Fruit fly (Drosophila melanogaster): Measurements from ENCODE around the gene AlkB.
A peak's percentile ranks its signal among the peaks of the same experiment; 100 is the strongest.

The AlkB gene

dm6 chrX:15817823-15818222 lies 41.5 kb downstream of the AlkB start:
- TF ChIP-seq Snoo (tag; optimal IDR thresholded peaks at IDR 0.05) (no peak), CG14655 (GFP tag; optimal IDR thresholded peaks at IDR 0.05) (no peak), EcR (GFP tag; optimal IDR thresholded peaks at IDR 0.05) (no peak), CG17806 (tag; optimal IDR thresholded peaks at IDR 0.05) (no peak), CG9948 (tag; optimal IDR thresholded peaks at IDR 0.05) (no peak), CG8159 (tag; optimal IDR thresholded peaks at IDR 0.05) (no peak), fd96Ca (GFP tag; IDR thresholded peaks at IDR 0.05) (no peak), CG34367 (tag; optimal IDR thresholded peaks at IDR 0.05) (no peak), Pif1A (GFP tag; optimal IDR thresholded peaks at IDR 0.05) (no peak), rn (GFP tag; IDR thresholded peaks at IDR 0.05) (no peak), CG15710 (tag; optimal IDR thresholded peaks at IDR 0.05) (no peak), CG10348 (GFP tag; IDR thresholded peaks at IDR 0.05) (no peak), CG4496 (GFP tag; IDR thresholded peaks at IDR 0.05) (no peak), D1 (tag; optimal IDR thresholded peaks at IDR 0.05) (no peak), CG13204 (GFP tag; optimal IDR thresholded peaks at IDR 0.05) (no peak), Ets98B (GFP tag; IDR thresholded peaks at IDR 0.05) (no peak; the same call in 1 of the 2 replicates), gl (tag; optimal IDR thresholded peaks at IDR 0.05) (no peak)

dm6 chrX:15816905-15817304 lies 42.4 kb downstream of the AlkB start:
- no peak for TF ChIP-seq gl (tag; optimal IDR thresholded peaks at IDR 0.05)
- no peak for TF ChIP-seq D1 (tag; optimal IDR thresholded peaks at IDR 0.05)
- no peak for TF ChIP-seq CG8301 (tag; optimal IDR thresholded peaks at IDR 0.05)
- TF ChIP-seq CG14655 (GFP tag; optimal IDR thresholded peaks at IDR 0.05), result no peak
- no peak for TF ChIP-seq rn (GFP tag; IDR thresholded peaks at IDR 0.05)
- TF ChIP-seq Pif1B (GFP tag; optimal IDR thresholded peaks at IDR 0.05), result no peak
- no peak for TF ChIP-seq CG8159 (tag; optimal IDR thresholded peaks at IDR 0.05)
- no peak for TF ChIP-seq Snoo (tag; optimal IDR thresholded peaks at IDR 0.05)
- no peak for TF ChIP-seq CG32121 (GFP tag; IDR thresholded peaks at IDR 0.05)
- TF ChIP-seq CG12605 (GFP tag; IDR thresholded peaks at IDR 0.05), result no peak
- TF ChIP-seq Pif1A (GFP tag; optimal IDR thresholded peaks at IDR 0.05), result no peak
- TF ChIP-seq CG17806 (tag; optimal IDR thresholded peaks at IDR 0.05), result no peak
- no peak for TF ChIP-seq EcR (GFP tag; optimal IDR thresholded peaks at IDR 0.05)
- TF ChIP-seq Ets98B (GFP tag; IDR thresholded peaks at IDR 0.05), result no peak
- TF ChIP-seq fd96Ca (GFP tag; IDR thresholded peaks at IDR 0.05), result no peak
- no peak for TF ChIP-seq CG4496 (GFP tag; IDR thresholded peaks at IDR 0.05)
- no peak for TF ChIP-seq CG34367 (tag; optimal IDR thresholded peaks at IDR 0.05)
- TF ChIP-seq CG15710 (tag; optimal IDR thresholded peaks at IDR 0.05), result no peak

- no peak for TF ChIP-seq CG32121 (GFP tag; IDR thresholded peaks at IDR 0.05)
- no peak for TF ChIP-seq CG8301 (tag; optimal IDR thresholded peaks at IDR 0.05)
- TF ChIP-seq CG15710 (tag; optimal IDR thresholded peaks at IDR 0.05), result no peak
- no peak for TF ChIP-seq Snoo (tag; optimal IDR thresholded peaks at IDR 0.05)
- TF ChIP-seq CG34367 (tag; optimal IDR thresholded peaks at IDR 0.05), result no peak
- TF ChIP-seq CG10348 (GFP tag; IDR thresholded peaks at IDR 0.05), result no peak
- no peak for TF ChIP-seq Ets98B (GFP tag; IDR thresholded peaks at IDR 0.05)
- no peak for TF ChIP-seq gl (tag; optimal IDR thresholded peaks at IDR 0.05)
- TF ChIP-seq CG14655 (GFP tag; optimal IDR thresholded peaks at IDR 0.05), result no peak
- TF ChIP-seq D1 (tag; optimal IDR thresholded peaks at IDR 0.05), result no peak
- TF ChIP-seq CG17806 (tag; optimal IDR thresholded peaks at IDR 0.05), result no peak
Observed at dm6 chrX:15816127-15816526, 43.2 kb downstream of the AlkB start.

DNA sequence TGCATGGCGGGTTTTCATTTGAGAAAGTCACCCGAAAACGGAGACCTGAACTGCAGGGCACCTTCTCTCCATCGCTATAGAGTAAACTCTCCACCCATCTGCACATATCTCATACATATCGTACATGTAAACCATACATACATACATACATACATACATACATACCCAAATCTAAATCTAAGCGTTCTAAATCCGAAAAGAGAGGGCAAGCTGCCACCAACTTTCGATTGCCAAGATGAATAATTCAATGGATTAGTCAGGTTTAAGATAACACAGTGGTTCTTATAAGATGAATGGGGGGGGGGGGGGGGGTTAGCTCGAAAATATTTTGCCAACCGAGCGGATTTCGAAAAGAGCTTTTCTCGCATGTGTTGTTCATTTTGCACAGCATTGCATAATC lies 44.8 kb downstream of the AlkB start:
- TF ChIP-seq CG12605 (GFP tag; IDR thresholded peaks at IDR 0.05), result no peak
- no peak for TF ChIP-seq Pif1B (GFP tag; optimal IDR thresholded peaks at IDR 0.05)
- no peak for TF ChIP-seq CG8159 (tag; optimal IDR thresholded peaks at IDR 0.05)
- TF ChIP-seq Pif1A (GFP tag; optimal IDR thresholded peaks at IDR 0.05), result no peak
- no peak for TF ChIP-seq D1 (tag; optimal IDR thresholded peaks at IDR 0.05)
- no peak for TF ChIP-seq CG15710 (tag; optimal IDR thresholded peaks at IDR 0.05)
- TF ChIP-seq CG8301 (tag; optimal IDR thresholded peaks at IDR 0.05), result no peak
- TF ChIP-seq Ets98B (GFP tag; IDR thresholded peaks at IDR 0.05), result no peak
- no peak for TF ChIP-seq fd96Ca (GFP tag; IDR thresholded peaks at IDR 0.05)
- TF ChIP-seq rn (GFP tag; IDR thresholded peaks at IDR 0.05), result no peak
- no peak for TF ChIP-seq CG13204 (GFP tag; optimal IDR thresholded peaks at IDR 0.05)
- no peak for TF ChIP-seq Snoo (tag; optimal IDR thresholded peaks at IDR 0.05)
- TF ChIP-seq CG9948 (tag; optimal IDR thresholded peaks at IDR 0.05), result no peak
- no peak for TF ChIP-seq gl (tag; optimal IDR thresholded peaks at IDR 0.05)
- no peak for TF ChIP-seq CG4496 (GFP tag; IDR thresholded peaks at IDR 0.05)
- TF ChIP-seq CG17806 (tag; optimal IDR thresholded peaks at IDR 0.05), result no peak
- no peak for TF ChIP-seq CG32121 (GFP tag; IDR thresholded peaks at IDR 0.05)
- no peak for TF ChIP-seq CG10348 (GFP tag; IDR thresholded peaks at IDR 0.05)
- no peak for TF ChIP-seq CG34367 (tag; optimal IDR thresholded peaks at IDR 0.05)
- TF ChIP-seq EcR (GFP tag; optimal IDR thresholded peaks at IDR 0.05), result no peak

DNA sequence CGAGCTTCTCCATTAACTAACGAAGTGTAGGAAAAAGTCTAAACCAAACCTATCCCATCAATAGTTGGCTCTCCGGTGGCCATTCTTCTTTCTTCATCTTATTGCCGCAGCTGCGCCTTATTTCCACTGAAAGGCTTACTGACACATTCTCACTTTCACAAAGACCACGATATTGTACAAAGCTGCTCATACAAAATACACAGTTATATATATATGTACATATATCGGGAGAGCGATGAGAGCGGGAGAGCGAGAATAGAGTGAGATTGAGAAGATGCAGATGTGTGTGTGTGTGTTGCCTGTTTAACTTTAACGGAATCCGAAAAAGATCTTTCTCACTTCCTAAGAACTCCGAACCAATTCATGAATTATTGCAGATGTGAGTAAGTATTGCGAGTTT lies 46.1 kb downstream of the AlkB start:
- no peak for TF ChIP-seq CG32121 (GFP tag; IDR thresholded peaks at IDR 0.05)
- no peak for TF ChIP-seq rn (GFP tag; IDR thresholded peaks at IDR 0.05)
- TF ChIP-seq CG17806 (tag; optimal IDR thresholded peaks at IDR 0.05), result no peak
- TF ChIP-seq CG12605 (GFP tag; IDR thresholded peaks at IDR 0.05), result no peak
- TF ChIP-seq CG34367 (tag; optimal IDR thresholded peaks at IDR 0.05), result no peak
- no peak for TF ChIP-seq gl (tag; optimal IDR thresholded peaks at IDR 0.05)
- TF ChIP-seq CG10348 (GFP tag; IDR thresholded peaks at IDR 0.05), result no peak
- no peak for TF ChIP-seq CG15710 (tag; optimal IDR thresholded peaks at IDR 0.05)
- TF ChIP-seq Pif1B (GFP tag; optimal IDR thresholded peaks at IDR 0.05), result no peak
- no peak for TF ChIP-seq Ets98B (GFP tag; IDR thresholded peaks at IDR 0.05)
- TF ChIP-seq CG8301 (tag; optimal IDR thresholded peaks at IDR 0.05), result no peak
- TF ChIP-seq Pif1A (GFP tag; optimal IDR thresholded peaks at IDR 0.05), result no peak
- TF ChIP-seq fd96Ca (GFP tag; IDR thresholded peaks at IDR 0.05), result no peak

DNA sequence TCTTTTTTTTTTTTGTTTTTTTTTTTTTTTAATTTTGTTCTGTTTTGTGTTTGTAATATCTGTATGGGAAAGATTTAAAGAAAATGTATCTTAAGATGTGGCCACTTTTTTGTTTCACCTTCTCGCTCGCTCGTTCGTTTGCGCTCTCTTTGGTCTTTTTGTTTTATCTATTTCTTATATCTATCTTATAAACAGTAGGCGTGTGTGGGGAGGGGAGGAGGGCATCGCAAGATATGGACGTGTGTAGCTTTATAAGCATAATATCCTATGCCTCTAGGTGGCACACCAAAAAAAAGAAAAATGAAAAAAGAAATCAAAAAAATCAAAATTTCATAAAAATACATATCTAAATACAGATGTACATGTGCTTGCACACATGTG lies 46.7 kb downstream of the AlkB start:
- no peak for TF ChIP-seq CG32121 (GFP tag; IDR thresholded peaks at IDR 0.05)
- TF ChIP-seq Snoo (tag; optimal IDR thresholded peaks at IDR 0.05), result no peak
- TF ChIP-seq CG4496 (GFP tag; IDR thresholded peaks at IDR 0.05), result peak; percentile 22; the same call in 1 of the 3 replicates
- TF ChIP-seq D1 (tag; optimal IDR thresholded peaks at IDR 0.05), result no peak
- TF ChIP-seq CG17806 (tag; optimal IDR thresholded peaks at IDR 0.05), result no peak
- no peak for TF ChIP-seq EcR (GFP tag; optimal IDR thresholded peaks at IDR 0.05)
- TF ChIP-seq CG14655 (GFP tag; optimal IDR thresholded peaks at IDR 0.05), result peak; percentile 1

Measured in whole organism, pupa.